Fruit fly (Drosophila melanogaster): ENCODE data around the gene Npl4.

Npl4 gene

dm6 chr3R:25623800-25624791 is at the start of gene Npl4 (continued):
- TF ChIP-seq CG6163 (GFP tag; IDR thresholded peaks at IDR 0.05), result no peak; the same call in 1 of the 3 replicates
- TF ChIP-seq Hr4 (GFP tag; optimal IDR thresholded peaks at IDR 0.05), result no peak
- no peak for TF ChIP-seq ss (GFP tag; optimal IDR thresholded peaks at IDR 0.05)
- no peak for TF ChIP-seq CG6854 (GFP tag; optimal IDR thresholded peaks at IDR 0.05)
- TF ChIP-seq Smox (GFP tag; optimal IDR thresholded peaks at IDR 0.05), result no peak
- TF ChIP-seq CG6792 (GFP tag; optimal IDR thresholded peaks at IDR 0.05), result peak; percentile 27
- no peak for TF ChIP-seq fd85E (GFP tag; optimal IDR thresholded peaks at IDR 0.05)
- TF ChIP-seq Eip93F (GFP tag; optimal IDR thresholded peaks at IDR 0.05), result no peak
- TF ChIP-seq Lpt (GFP tag; optimal IDR thresholded peaks at IDR 0.05), result peak; percentile 33
- no peak for TF ChIP-seq CG6276 (GFP tag; optimal IDR thresholded peaks at IDR 0.05)

- TF ChIP-seq net (GFP tag; optimal IDR thresholded peaks at IDR 0.05), result no peak
- TF ChIP-seq CG34406 (GFP tag; optimal IDR thresholded peaks at IDR 0.05), result no peak
- no peak for TF ChIP-seq svp (GFP tag)
- TF ChIP-seq dsx (GFP tag; optimal IDR thresholded peaks at IDR 0.05; ENCODE audit: poor library complexity, severe bottlenecking), result no peak
- TF ChIP-seq CG1621 (tag; optimal IDR thresholded peaks at IDR 0.05), result no peak
- TF ChIP-seq salr (GFP tag; optimal IDR thresholded peaks at IDR 0.05), result no peak
- TF ChIP-seq CG16779 (tag; optimal IDR thresholded peaks at IDR 0.05), result no peak
Measured at dm6 chr3R:25665509-25665908, 41.0 kb upstream of the Npl4 start, which contains the start of gene Lgr3. Gene Lgr3 (plus strand): TSS chr3R:25665809.

- TF ChIP-seq eg (GFP tag; IDR thresholded peaks at IDR 0.05) (0 out of 3 replicates have a peak, but pooled peaks have one; percentile 11), dsx (GFP tag; optimal IDR thresholded peaks at IDR 0.05; ENCODE audit: poor library complexity, severe bottlenecking) (no peak), Hr4 (GFP tag; optimal IDR thresholded peaks at IDR 0.05) (peak; percentile 12)
Measured at dm6 chr3R:25662358-25662757, 37.9 kb upstream of the Npl4 start.

dm6 chr3R:25661531-25662193 is 37.2 kb upstream of the Npl4 start, which contains the start of gene RASSF8:
Gene RASSF8 (plus strand): TSS chr3R:25661795.
- TF ChIP-seq CG11294 (GFP tag; IDR thresholded peaks at IDR 0.05), result no peak
- no peak for TF ChIP-seq CG9139 (GFP tag; optimal IDR thresholded peaks at IDR 0.05)
- peak; percentile 73 for TF ChIP-seq fkh (GFP tag; optimal IDR thresholded peaks at IDR 0.05)
- no peak for TF ChIP-seq CG4318 (GFP tag; optimal IDR thresholded peaks at IDR 0.05)
- peak; percentile 53 for TF ChIP-seq CG6276 (GFP tag; optimal IDR thresholded peaks at IDR 0.05)
- TF ChIP-seq CG3919 (GFP tag; optimal IDR thresholded peaks at IDR 0.05), result no peak
- TF ChIP-seq CG3032 (tag; optimal IDR thresholded peaks at IDR 0.05), result no peak
- no peak for TF ChIP-seq Sox14 (GFP tag; optimal IDR thresholded peaks at IDR 0.05)
- no peak for TF ChIP-seq dac (GFP tag; optimal IDR thresholded peaks at IDR 0.05)
- no peak; the same call in 1 of the 3 replicates for TF ChIP-seq CG6163 (GFP tag; IDR thresholded peaks at IDR 0.05)
- peak; percentile 23 for TF ChIP-seq Ets21C (GFP tag; optimal IDR thresholded peaks at IDR 0.05)
- TF ChIP-seq CG6792 (GFP tag; optimal IDR thresholded peaks at IDR 0.05), result no peak
- peak; percentile 20 for TF ChIP-seq CG31627 (GFP tag; optimal IDR thresholded peaks at IDR 0.05)
- TF ChIP-seq Gug (GFP tag; IDR thresholded peaks at IDR 0.05), result no peak
- peak; percentile 31 for TF ChIP-seq Smox (GFP tag; optimal IDR thresholded peaks at IDR 0.05)
- no peak for TF ChIP-seq Met (GFP tag; optimal IDR thresholded peaks at IDR 0.05)
- peak; percentile 7; the same call in 1 of the 3 replicates for TF ChIP-seq eg (GFP tag; IDR thresholded peaks at IDR 0.05)
- TF ChIP-seq CG7368 (GFP tag; optimal IDR thresholded peaks at IDR 0.05), result no peak
- TF ChIP-seq acj6 (GFP tag; optimal IDR thresholded peaks at IDR 0.05), result peak; percentile 23
- no peak for TF ChIP-seq Ets96B (tag; optimal IDR thresholded peaks at IDR 0.05)
- no peak for TF ChIP-seq topi (GFP tag; optimal IDR thresholded peaks at IDR 0.05)
- no peak for TF ChIP-seq CG16779 (tag; optimal IDR thresholded peaks at IDR 0.05)
- TF ChIP-seq CG8632 (GFP tag; optimal IDR thresholded peaks at IDR 0.05), result no peak
- TF ChIP-seq CG6854 (GFP tag; optimal IDR thresholded peaks at IDR 0.05), result no peak
- no peak for TF ChIP-seq Hr38 (GFP tag; optimal IDR thresholded peaks at IDR 0.05)
- TF ChIP-seq pdm3 (GFP tag; optimal IDR thresholded peaks at IDR 0.05), result peak; percentile 15
- TF ChIP-seq spab (GFP tag; optimal IDR thresholded peaks at IDR 0.05), result no peak
- TF ChIP-seq Sox102F (GFP tag; optimal IDR thresholded peaks at IDR 0.05), result no peak
- TF ChIP-seq CG8119 (GFP tag; IDR thresholded peaks at IDR 0.05), result peak; percentile 25; the same call in 1 of the 3 replicates
- peak; percentile 3 for TF ChIP-seq Hr39 (GFP tag; optimal IDR thresholded peaks at IDR 0.05)
- no peak for TF ChIP-seq ss (GFP tag; optimal IDR thresholded peaks at IDR 0.05)
- no peak for TF ChIP-seq CG10669 (GFP tag; optimal IDR thresholded peaks at IDR 0.05)
